Worm (Caenorhabditis elegans): ENCODE data around the gene gipc-1.

gipc-1 gene

DNA sequence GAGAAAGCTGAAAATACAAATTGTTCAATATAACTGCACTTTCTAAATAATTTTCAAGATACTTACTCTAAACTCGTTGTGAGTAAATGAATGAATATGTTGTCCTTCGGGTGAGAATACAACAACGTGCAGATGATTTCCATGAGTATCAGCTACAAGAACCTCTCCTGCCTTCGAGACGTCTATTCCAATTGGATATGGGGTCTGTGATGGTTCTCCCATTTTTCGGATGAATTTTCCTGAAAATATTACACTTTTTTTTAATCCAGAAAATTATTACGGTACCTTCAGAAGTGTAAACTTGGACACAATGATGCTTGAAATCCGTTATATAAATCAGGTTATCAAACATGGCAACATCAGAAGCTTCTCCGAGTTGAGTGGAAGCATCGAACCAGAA lies 24.7 kb downstream of the gipc-1 start:
- TF ChIP-seq nhr-6 (tag; optimal IDR thresholded peaks at IDR 0.05) (no peak), lin-11 (tag; optimal IDR thresholded peaks at IDR 0.05) (no peak), nhr-23 (tag; optimal IDR thresholded peaks at IDR 0.05) (no peak), alr-1 (tag; optimal IDR thresholded peaks at IDR 0.05) (no peak), snpc-4 (tag; optimal IDR thresholded peaks at IDR 0.05) (no peak), nhr-237 (tag; optimal IDR thresholded peaks at IDR 0.05) (no peak), ztf-4 (tag; optimal IDR thresholded peaks at IDR 0.05) (no peak), zag-1 (tag; optimal IDR thresholded peaks at IDR 0.05) (no peak), nhr-25 (tag; optimal IDR thresholded peaks at IDR 0.05) (no peak), unc-62 (GFP tag; optimal IDR thresholded peaks at IDR 0.05) (no peak), mbf-1 (tag; optimal IDR thresholded peaks at IDR 0.05) (no peak), elt-1 (tag; optimal IDR thresholded peaks at IDR 0.05) (no peak), gmeb-1 (tag; optimal IDR thresholded peaks at IDR 0.05) (no peak), blmp-1 (tag; optimal IDR thresholded peaks at IDR 0.05; ENCODE audit: insufficient read depth) (no peak), ZK546.5 (tag; optimal IDR thresholded peaks at IDR 0.05) (no peak), F13H6.1 (tag; optimal IDR thresholded peaks at IDR 0.05) (no peak), sma-9 (GFP tag; optimal IDR thresholded peaks at IDR 0.05) (no peak), sma-9 (tag; optimal IDR thresholded peaks at IDR 0.05) (no peak)

ce11 chrIII:4899035-4899578 lies 28.5 kb downstream of the gipc-1 start, which contains the start of gene nhl-2:
Gene nhl-2, minus strand, starts transcription at chrIII:4899085.
- TF ChIP-seq ztf-1 (GFP tag; conservative IDR thresholded peaks at IDR 0.05) (no peak), aly-2 (tag; optimal IDR thresholded peaks at IDR 0.05) (no peak), ZK546.5 (tag; optimal IDR thresholded peaks at IDR 0.05) (no peak), C34F6.9 (tag; optimal IDR thresholded peaks at IDR 0.05) (no peak), alr-1 (tag; optimal IDR thresholded peaks at IDR 0.05) (no peak), peb-1 (tag; optimal IDR thresholded peaks at IDR 0.05) (no peak), crh-2 (tag; optimal IDR thresholded peaks at IDR 0.05) (no peak), lin-11 (tag; optimal IDR thresholded peaks at IDR 0.05) (no peak), Y55F3AM.14 (GFP tag; optimal IDR thresholded peaks at IDR 0.05) (no peak), egl-27 (tag; optimal IDR thresholded peaks at IDR 0.05) (no peak), nhr-12 (tag; optimal IDR thresholded peaks at IDR 0.05) (no peak), nhr-129 (tag; optimal IDR thresholded peaks at IDR 0.05) (no peak), elt-1 (tag; optimal IDR thresholded peaks at IDR 0.05) (no peak)

ce11 chrIII:4899728-4900127 lies 29.1 kb downstream of the gipc-1 start:
- TF ChIP-seq ama-1 (optimal IDR thresholded peaks at IDR 0.05) = peak; percentile 36
- peak; percentile 87 for TF ChIP-seq nhr-237 (tag; optimal IDR thresholded peaks at IDR 0.05)
- TF ChIP-seq aly-2 (tag; optimal IDR thresholded peaks at IDR 0.05) = no peak
- TF ChIP-seq skn-1 (tag; optimal IDR thresholded peaks at IDR 0.05) = peak; percentile 41
- TF ChIP-seq lin-11 (tag; optimal IDR thresholded peaks at IDR 0.05) = peak; percentile 99
- TF ChIP-seq mdl-1 (tag; optimal IDR thresholded peaks at IDR 0.05) = peak; percentile 94 to 99
- TF ChIP-seq alr-1 (tag; optimal IDR thresholded peaks at IDR 0.05) = peak; percentile 67
- peak; percentile 100 for TF ChIP-seq fos-1 (tag; optimal IDR thresholded peaks at IDR 0.05)
- TF ChIP-seq ceh-82 (tag; optimal IDR thresholded peaks at IDR 0.05) = peak; percentile 92
- peak; percentile 98 for TF ChIP-seq zag-1 (tag; optimal IDR thresholded peaks at IDR 0.05)
- TF ChIP-seq nhr-129 (tag; optimal IDR thresholded peaks at IDR 0.05) = peak; percentile 99
- TF ChIP-seq nhr-77 (tag; optimal IDR thresholded peaks at IDR 0.05) = peak; percentile 89
- peak; percentile 99 for TF ChIP-seq Y55F3AM.14 (GFP tag; optimal IDR thresholded peaks at IDR 0.05)
- TF ChIP-seq peb-1 (tag; optimal IDR thresholded peaks at IDR 0.05) = peak; percentile 41
- peak; percentile 98 for TF ChIP-seq egl-27 (tag; optimal IDR thresholded peaks at IDR 0.05)
- TF ChIP-seq unc-62 (GFP tag; optimal IDR thresholded peaks at IDR 0.05) = peak; percentile 95
- TF ChIP-seq elt-3 (tag; optimal IDR thresholded peaks at IDR 0.05) = no peak
- TF ChIP-seq crh-2 (tag; optimal IDR thresholded peaks at IDR 0.05) = peak; percentile 99
- TF ChIP-seq blmp-1 (tag; optimal IDR thresholded peaks at IDR 0.05; ENCODE audit: insufficient read depth) = peak; percentile 99
- TF ChIP-seq unc-39 (tag; optimal IDR thresholded peaks at IDR 0.05) = no peak
- TF ChIP-seq sma-3 (GFP tag; optimal IDR thresholded peaks at IDR 0.05) = peak; percentile 100
- peak; percentile 94 to 97 for TF ChIP-seq lsy-2 (tag; optimal IDR thresholded peaks at IDR 0.05)
- TF ChIP-seq ceh-16 (tag; optimal IDR thresholded peaks at IDR 0.05) = peak; percentile 99
- TF ChIP-seq lin-13 (GFP tag; optimal IDR thresholded peaks at IDR 0.05) = peak; percentile 98
- peak; percentile 77 for TF ChIP-seq lin-39 (tag; optimal IDR thresholded peaks at IDR 0.05)
- TF ChIP-seq nhr-6 (tag; optimal IDR thresholded peaks at IDR 0.05) = peak; percentile 97
- TF ChIP-seq sem-4 (tag; optimal IDR thresholded peaks at IDR 0.05) = peak; percentile 99
- TF ChIP-seq unc-55 (GFP tag; optimal IDR thresholded peaks at IDR 0.05) = peak; percentile 99
- TF ChIP-seq ZK546.5 (tag; optimal IDR thresholded peaks at IDR 0.05) = peak; percentile 88
- TF ChIP-seq mbf-1 (tag; optimal IDR thresholded peaks at IDR 0.05) = no peak
- TF ChIP-seq nhr-12 (tag; optimal IDR thresholded peaks at IDR 0.05) = peak; percentile 65
- TF ChIP-seq elt-1 (tag; optimal IDR thresholded peaks at IDR 0.05) = peak; percentile 19
- TF ChIP-seq mab-5 (tag; optimal IDR thresholded peaks at IDR 0.05) = peak; percentile 96
- TF ChIP-seq nhr-11 (tag; optimal IDR thresholded peaks at IDR 0.05) = no peak
- peak; percentile 68 for TF ChIP-seq dmd-4 (tag; optimal IDR thresholded peaks at IDR 0.05)
- TF ChIP-seq ztf-1 (GFP tag; conservative IDR thresholded peaks at IDR 0.05) = 0 out of 2 replicates have a peak, but pooled peaks have one; percentile 58
- no peak for TF ChIP-seq ztf-11 (tag; optimal IDR thresholded peaks at IDR 0.05)
- TF ChIP-seq R02D3.7 (tag; optimal IDR thresholded peaks at IDR 0.05) = peak; percentile 69
- peak; percentile 86 for TF ChIP-seq nhr-10 (tag; optimal IDR thresholded peaks at IDR 0.05)
- TF ChIP-seq gmeb-1 (tag; optimal IDR thresholded peaks at IDR 0.05) = peak; percentile 93
